Worm (Caenorhabditis elegans): ENCODE results near the gene C06H2.7.

- TF ChIP-seq unc-62 (GFP tag; optimal IDR thresholded peaks at IDR 0.05 in 1 of 2), result no peak
- no peak for TF ChIP-seq unc-62 (tag; optimal IDR thresholded peaks at IDR 0.05)
- TF ChIP-seq nhr-11 (tag; optimal IDR thresholded peaks at IDR 0.05), result no peak
- no peak for TF ChIP-seq duxl-1 (tag; optimal IDR thresholded peaks at IDR 0.05; ENCODE audit: poor library complexity)
- no peak for TF ChIP-seq aly-2 (tag; optimal IDR thresholded peaks at IDR 0.05)
- 0 out of 2 replicates have a peak, but pooled peaks have one; percentile 28 for TF ChIP-seq ctbp-1 (GFP tag; IDR thresholded peaks at IDR 0.05)
- TF ChIP-seq unc-130 (GFP tag; optimal IDR thresholded peaks at IDR 0.05), result no peak
- TF ChIP-seq nhr-76 (tag; optimal IDR thresholded peaks at IDR 0.05), result no peak
- no peak for TF ChIP-seq mdl-1 (tag; optimal IDR thresholded peaks at IDR 0.05)
- no peak for TF ChIP-seq ces-1 (GFP tag; optimal IDR thresholded peaks at IDR 0.05)
- no peak for TF ChIP-seq unc-39 (tag; optimal IDR thresholded peaks at IDR 0.05)
Observed at ce11 chrV:11119294-11119755, 25.3 kb downstream of the C06H2.7 start, which contains the start of gene scb-1.

Measured in whole organism, L4 larva.